Worm (Caenorhabditis elegans) whole organism, young adult: Measurements from ENCODE around the gene Y54G2A.49.

Experiments used
- B0019.2 ChIP-seq: fragments of 200-800 bp; sonication (Bioruptor generic); conservative IDR thresholded peaks from 2 replicates; pipeline ENCODE4 v1.3.6; 2022; ENCODE audit warnings: missing genetic modification reagents, missing genetic modification characterization, missing compliant biosample characterization
- B0261.1 ChIP-seq: sonication (generic microtip); optimal IDR thresholded peaks from 2 replicates; lab custom pipeline; 2016; ENCODE audit warnings: mild to moderate bottlenecking, missing genetic modification characterization, moderate library complexity, missing compliant biosample characterization
- C17E4.6 ChIP-seq: fragments of 200-800 bp; sonication (Bioruptor generic); IDR thresholded peaks from 2 replicates; pipeline ENCODE4 v1.3.6; 2022; ENCODE audit warnings: missing genetic modification reagents, missing genetic modification characterization, missing compliant biosample characterization
- F22D6.2 ChIP-seq: sonication (generic microtip); optimal IDR thresholded peaks from 2 replicates; lab custom pipeline; 2016; ENCODE audit warnings: mild to moderate bottlenecking, missing genetic modification characterization, missing compliant biosample characterization
- F39B2.1 ChIP-seq: fragments of 200-800 bp; sonication (Bioruptor generic); IDR thresholded peaks from 2 replicates; pipeline ENCODE4 v1.3.6; 2022; ENCODE audit warnings: missing genetic modification reagents, missing genetic modification characterization, missing compliant biosample characterization
- F49E8.2 ChIP-seq: sonication (generic microtip); optimal IDR thresholded peaks from 3 replicates; lab custom pipeline; 2017; ENCODE audit warnings: missing genetic modification characterization, mild to moderate bottlenecking, missing compliant biosample characterization, antibody characterized with exemption, moderate library complexity; ENCODE audit not compliant: insufficient read depth
- T26A5.8 ChIP-seq: sonication (generic microtip); optimal IDR thresholded peaks from 2 replicates; lab custom pipeline; 2016; ENCODE audit warnings: missing genetic modification characterization, missing compliant biosample characterization
- Y67H2A.10 ChIP-seq: fragments of 200-800 bp; sonication (Bioruptor generic); conservative IDR thresholded peaks from 2 replicates; pipeline ENCODE4 v1.3.6; 2022; ENCODE audit warnings: missing genetic modification reagents, missing genetic modification characterization, missing compliant biosample characterization
- Y95B8A.8 ChIP-seq: fragments of 200-800 bp; sonication (Bioruptor generic); IDR thresholded peaks from 2 replicates; pipeline ENCODE4 v1.3.6; 2022; ENCODE audit warnings: missing genetic modification reagents, missing genetic modification characterization, missing compliant biosample characterization
- akir-1 ChIP-seq: fragments of 200-800 bp; sonication (Bioruptor generic); optimal IDR thresholded peaks from 2 replicates; lab custom pipeline; 2018; ENCODE audit warnings: mild to moderate bottlenecking, missing genetic modification characterization, moderate library complexity, missing compliant biosample characterization
- athp-1 ChIP-seq: sonication (generic microtip); optimal IDR thresholded peaks from 2 replicates; lab custom pipeline; 2017; ENCODE audit warnings: mild to moderate bottlenecking, missing genetic modification characterization, missing compliant biosample characterization
- attf-3 ChIP-seq: fragments of 200-800 bp; sonication (Bioruptor generic); conservative IDR thresholded peaks from 2 replicates; pipeline ENCODE4 v1.3.6; 2022; ENCODE audit warnings: missing genetic modification reagents, missing genetic modification characterization, missing compliant biosample characterization
- attf-5 ChIP-seq: fragments of 200-800 bp; sonication (Bioruptor generic); optimal IDR thresholded peaks from 2 replicates; lab custom pipeline; 2018; ENCODE audit warnings: mild to moderate bottlenecking, missing genetic modification characterization, missing compliant biosample characterization
- bed-1 ChIP-seq: fragments of 200-800 bp; sonication (Bioruptor generic); IDR thresholded peaks from 2 replicates; pipeline ENCODE4 v1.3.6; 2022; ENCODE audit warnings: missing genetic modification reagents, missing genetic modification characterization, missing compliant biosample characterization
- cebp-2 ChIP-seq: fragments of 200-800 bp; sonication (Bioruptor generic); IDR thresholded peaks from 2 replicates; pipeline ENCODE4 v1.3.6; 2022; ENCODE audit warnings: missing genetic modification characterization, missing compliant biosample characterization
- ceh-27 ChIP-seq: fragments of 200-800 bp; sonication (Bioruptor generic); optimal IDR thresholded peaks from 2 replicates; lab custom pipeline; 2018; ENCODE audit warnings: mild to moderate bottlenecking, missing genetic modification characterization, moderate library complexity, missing compliant biosample characterization
- ceh-58 ChIP-seq: fragments of 200-800 bp; sonication (Bioruptor generic); IDR thresholded peaks from 2 replicates; pipeline ENCODE4 v1.3.6; 2022; ENCODE audit warnings: missing genetic modification characterization, missing compliant biosample characterization
- dpff-1 ChIP-seq: sonication (generic microtip); optimal IDR thresholded peaks from 2 replicates; lab custom pipeline; 2017; ENCODE audit warnings: mild to moderate bottlenecking, missing genetic modification characterization, missing compliant biosample characterization
- dpl-1 ChIP-seq: fragments of 150-350 bp; optimal IDR thresholded peaks from 2 replicates; lab custom pipeline; 2014; ENCODE audit warnings: missing biosample characterization, missing genetic modification reagents, missing genetic modification characterization
- egl-18 ChIP-seq: fragments of 200-800 bp; sonication (Bioruptor generic); IDR thresholded peaks from 2 replicates; pipeline ENCODE4 v1.3.6; 2022; ENCODE audit warnings: missing genetic modification reagents, missing genetic modification characterization, missing compliant biosample characterization
- egl-44 ChIP-seq: fragments of 200-800 bp; sonication (Bioruptor generic); IDR thresholded peaks from 2 replicates; pipeline ENCODE4 v1.3.6; 2022; ENCODE audit warnings: missing genetic modification reagents, missing genetic modification characterization, missing compliant biosample characterization
- ekl-4 ChIP-seq: fragments of 200-800 bp; sonication (Bioruptor generic); IDR thresholded peaks from 2 replicates; pipeline ENCODE4 v1.3.6; 2022; ENCODE audit warnings: missing genetic modification reagents, missing genetic modification characterization, missing compliant biosample characterization
- gei-17 ChIP-seq: fragments of 200-800 bp; sonication (Bioruptor generic); optimal IDR thresholded peaks from 2 replicates; lab custom pipeline; 2018; ENCODE audit warnings: mild to moderate bottlenecking, missing genetic modification characterization, missing compliant biosample characterization
- hlh-26 ChIP-seq: fragments of 200-800 bp; sonication (Bioruptor generic); conservative IDR thresholded peaks from 2 replicates; pipeline ENCODE4 v1.3.6; 2022; ENCODE audit warnings: missing genetic modification reagents, missing genetic modification characterization, missing compliant biosample characterization
- hmg-20 ChIP-seq: fragments of 200-800 bp; sonication (Bioruptor generic); IDR thresholded peaks from 2 replicates; pipeline ENCODE4 v1.3.6; 2022; ENCODE audit warnings: missing genetic modification reagents, missing genetic modification characterization, missing compliant biosample characterization
- hrde-1 ChIP-seq: sonication (generic microtip); optimal IDR thresholded peaks from 2 replicates; lab custom pipeline; 2016; ENCODE audit warnings: missing genetic modification characterization, mild to moderate bottlenecking, missing compliant biosample characterization, moderate library complexity, missing genotype, missing genetic modification reagents, borderline replicate concordance
- lag-1 ChIP-seq: fragments of 200-800 bp; sonication (Bioruptor generic); IDR thresholded peaks from 2 replicates; pipeline ENCODE4 v1.3.6; 2022; ENCODE audit warnings: missing genetic modification reagents, missing genetic modification characterization, missing compliant biosample characterization
- lin-40 ChIP-seq: sonication (generic microtip); optimal IDR thresholded peaks from 2 replicates; lab custom pipeline; 2016; ENCODE audit warnings: missing genetic modification characterization, mild to moderate bottlenecking, missing compliant biosample characterization, missing genotype, missing genetic modification reagents
- lir-1 ChIP-seq: fragments of 200-800 bp; sonication (Bioruptor generic); conservative IDR thresholded peaks from 2 replicates; pipeline ENCODE4 v1.3.6; 2022; ENCODE audit warnings: missing genetic modification reagents, missing genetic modification characterization, missing compliant biosample characterization
- lsy-27 ChIP-seq: sonication (generic microtip); optimal IDR thresholded peaks from 2 replicates; lab custom pipeline; 2017; ENCODE audit warnings: missing genetic modification characterization, mild to moderate bottlenecking, missing compliant biosample characterization, antibody characterized with exemption, missing genotype, borderline replicate concordance; ENCODE audit not compliant: insufficient read depth
- madf-10 ChIP-seq: sonication (generic microtip); optimal IDR thresholded peaks from 2 replicates; lab custom pipeline; 2016; ENCODE audit warnings: mild to moderate bottlenecking, missing genetic modification characterization, missing compliant biosample characterization
- madf-6 ChIP-seq: fragments of 200-800 bp; sonication (Bioruptor generic); IDR thresholded peaks from 2 replicates; pipeline ENCODE4 v1.3.6; 2022; ENCODE audit warnings: missing genetic modification reagents, missing genetic modification characterization, missing compliant biosample characterization
- mes-4 ChIP-seq: sonication (generic microtip); optimal IDR thresholded peaks from 2 replicates; lab custom pipeline; 2016; ENCODE audit warnings: missing genotype, missing genetic modification characterization, missing compliant biosample characterization
- pbrm-1 ChIP-seq: fragments of 200-800 bp; sonication (Bioruptor generic); IDR thresholded peaks from 2 replicates; pipeline ENCODE4 v1.3.6; 2022; ENCODE audit warnings: missing genetic modification reagents, missing genetic modification characterization, missing compliant biosample characterization
- sea-2 ChIP-seq: fragments of 200-800 bp; sonication (Bioruptor generic); IDR thresholded peaks from 2 replicates; pipeline ENCODE4 v1.3.6; 2022; ENCODE audit warnings: missing genetic modification characterization, missing compliant biosample characterization
- snpc-1.3 ChIP-seq: sonication (generic microtip); optimal IDR thresholded peaks from 2 replicates; lab custom pipeline; 2017; ENCODE audit warnings: missing genetic modification characterization, mild to moderate bottlenecking, missing compliant biosample characterization, antibody characterized with exemption, moderate library complexity, missing genotype, missing genetic modification reagents; ENCODE audit not compliant: insufficient read depth
- snpc-4 ChIP-seq, 5 experiments: fragments of 150-350 bp in 1 of 5; sonication (generic microtip) in 4 of 5; optimal IDR thresholded peaks; 2 replicates each; lab custom pipeline; 2014 to 2018; ENCODE audit warnings: missing genetic modification characterization in 5 of 5, missing biosample characterization in 3 of 5, antibody characterized with exemption in 2 of 5, mild to moderate bottlenecking in 2 of 5, missing compliant biosample characterization in 2 of 5, missing genotype in 2 of 5, moderate library complexity in 2 of 5, missing genetic modification reagents in 1 of 5
- sptf-2 ChIP-seq: fragments of 200-800 bp; sonication (Bioruptor generic); optimal IDR thresholded peaks from 2 replicates; lab custom pipeline; 2018; ENCODE audit warnings: mild to moderate bottlenecking, missing genetic modification characterization, missing compliant biosample characterization
- tbp1 ChIP-seq: fragments of 200-800 bp; sonication (Bioruptor generic); optimal IDR thresholded peaks from 2 replicates; lab custom pipeline; 2018; ENCODE audit warnings: mild to moderate bottlenecking, missing genetic modification characterization, missing compliant biosample characterization
- unc-62 ChIP-seq: fragments of 150-350 bp; optimal IDR thresholded peaks from 2 replicates; lab custom pipeline; 2014; ENCODE audit warnings: missing biosample characterization, missing genetic modification reagents, missing genetic modification characterization
- zim-3 ChIP-seq: sonication (generic microtip); optimal IDR thresholded peaks from 2 replicates; lab custom pipeline; 2017; ENCODE audit warnings: mild to moderate bottlenecking, missing genetic modification characterization, moderate library complexity, missing compliant biosample characterization
- ztf-22 ChIP-seq: fragments of 200-800 bp; sonication (Bioruptor generic); optimal IDR thresholded peaks from 2 replicates; lab custom pipeline; 2018; ENCODE audit warnings: mild to moderate bottlenecking, missing genetic modification characterization, moderate library complexity, missing compliant biosample characterization
- ztf-25 ChIP-seq: fragments of 200-800 bp; sonication (Bioruptor generic); IDR thresholded peaks from 2 replicates; pipeline ENCODE4 v1.3.6; 2022; ENCODE audit warnings: missing genetic modification reagents, missing genetic modification characterization, missing compliant biosample characterization
- ztf-3 ChIP-seq: fragments of 200-800 bp; sonication (Bioruptor generic); optimal IDR thresholded peaks from 2 replicates; lab custom pipeline; 2018; ENCODE audit warnings: mild to moderate bottlenecking, missing genetic modification characterization, missing compliant biosample characterization

Gene Y54G2A.49

ce11 chrIV:2805525-2805924 lies 47.5 kb downstream of the Y54G2A.49 start, which contains the start of gene Y54G2A.45 (continued):
- TF ChIP-seq egl-18 (GFP tag; lab: Robert Waterston, UW) (no peak), ekl-4 (GFP tag; lab: Robert Waterston, UW) (peak; percentile 68; the same call in 1 of the 2 replicates), mes-4 (tag; lab: Kevin White, UChicago) (peak; percentile 74), lir-1 (0 out of 2 replicates have a peak, but pooled peaks have one; percentile 15)

ce11 chrIV:2803652-2804051 lies 49.4 kb downstream of the Y54G2A.49 start, which contains the start of gene Y54G2A.32:
Gene Y54G2A.32 (plus strand): TSS chrIV:2803952.
- TF ChIP-seq ztf-22 = no peak
- no peak for TF ChIP-seq T26A5.8 (tag; lab: Kevin White, UChicago)
- TF ChIP-seq Y67H2A.10 (GFP tag; lab: Robert Waterston, UW) = no peak
- no peak for TF ChIP-seq ceh-58 (GFP tag; lab: Robert Waterston, UW)
- TF ChIP-seq ceh-27 (GFP tag; lab: Kevin White, UChicago) = no peak
- no peak for TF ChIP-seq akir-1
- no peak for TF ChIP-seq gei-17
- TF ChIP-seq hmg-20 (GFP tag; lab: Robert Waterston, UW) = no peak
- no peak for TF ChIP-seq ztf-3 (GFP tag; lab: Kevin White, UChicago)
- TF ChIP-seq Y95B8A.8 (GFP tag; lab: Robert Waterston, UW) = no peak
- TF ChIP-seq hrde-1 = no peak

ce11 chrIV:2802193-2802592 lies 50.9 kb downstream of the Y54G2A.49 start:
- TF ChIP-seq lsy-27 (no peak), F39B2.1 (GFP tag; lab: Robert Waterston, UW) (no peak), sea-2 (no peak), lir-1 (peak; percentile 29; the same call in 1 of the 2 replicates), dpff-1 (tag; lab: Kevin White, UChicago) (no peak), athp-1 (tag; lab: Kevin White, UChicago) (peak; percentile 37), dpl-1 (GFP tag; lab: Kevin White, UChicago) (no peak), F22D6.2 (tag; lab: Kevin White, UChicago) (no peak), egl-44 (0 out of 2 replicates have a peak, but pooled peaks have one; percentile 32), ztf-25 (GFP tag; lab: Robert Waterston, UW) (peak; percentile 87), sptf-2 (GFP tag; lab: Kevin White, UChicago) (no peak), pbrm-1 (GFP tag; lab: Robert Waterston, UW) (0 out of 2 replicates have a peak, but pooled peaks have one; percentile 39), B0019.2 (no peak), B0261.1 (peak; percentile 85), madf-6 (peak; percentile 58; the same call in 1 of the 2 replicates), C17E4.6 (GFP tag; lab: Robert Waterston, UW) (no peak), attf-5 (GFP tag; lab: Kevin White, UChicago) (peak; percentile 21), cebp-2 (GFP tag; lab: Robert Waterston, UW) (no peak), snpc-4 (GFP tag; optimal IDR thresholded peaks at IDR 0.05; lab: Kevin White, UChicago) (peak; percentile 41), snpc-4 (tag; optimal IDR thresholded peaks at IDR 0.05; lab: Kevin White, UChicago) (peak in 1 of 4 experiments; percentile 39), unc-62 (GFP tag; lab: Kevin White, UChicago) (no peak), lag-1 (no peak), tbp1 (GFP tag; lab: Kevin White, UChicago) (peak; percentile 96), hmg-20 (GFP tag; lab: Robert Waterston, UW) (peak; percentile 58; the same call in 1 of the 2 replicates), bed-1 (GFP tag; lab: Robert Waterston, UW) (no peak), F49E8.2 (tag; lab: Kevin White, UChicago) (peak; percentile 24), attf-3 (GFP tag; lab: Robert Waterston, UW) (no peak), madf-10 (tag; lab: Kevin White, UChicago) (peak; percentile 33), snpc-1.3 (tag; lab: Kevin White, UChicago) (peak; percentile 25), lin-40 (tag; lab: Kevin White, UChicago) (no peak), hlh-26 (GFP tag; lab: Robert Waterston, UW) (no peak), zim-3 (tag; lab: Kevin White, UChicago) (peak; percentile 70)
